Worm (Caenorhabditis elegans) whole organism, L4/young adult: ENCODE measurements around the gene irld-55.

Experiments
- dao-5 ChIP-seq: sonication (generic microtip); optimal IDR thresholded peaks from 2 replicates; lab custom pipeline; 2016; ENCODE audit warnings: missing genotype, missing genetic modification characterization, moderate library complexity, missing compliant biosample characterization
- him-1 ChIP-seq: sonication (generic microtip); optimal IDR thresholded peaks from 2 replicates; lab custom pipeline; 2016; ENCODE audit warnings: missing genotype, missing genetic modification reagents, missing genetic modification characterization, missing compliant biosample characterization

- TF ChIP-seq dao-5: no peak
- no peak for TF ChIP-seq him-1
Measured at ce11 chrIV:13982425-13982824, 37.6 kb upstream of the irld-55 start, which contains the start of gene gei-18.
